Fruit fly (Drosophila melanogaster): ENCODE results near the gene CG7290.
A peak's percentile ranks its signal among the peaks of the same experiment; 100 is the strongest.

CG7290 gene

DNA sequence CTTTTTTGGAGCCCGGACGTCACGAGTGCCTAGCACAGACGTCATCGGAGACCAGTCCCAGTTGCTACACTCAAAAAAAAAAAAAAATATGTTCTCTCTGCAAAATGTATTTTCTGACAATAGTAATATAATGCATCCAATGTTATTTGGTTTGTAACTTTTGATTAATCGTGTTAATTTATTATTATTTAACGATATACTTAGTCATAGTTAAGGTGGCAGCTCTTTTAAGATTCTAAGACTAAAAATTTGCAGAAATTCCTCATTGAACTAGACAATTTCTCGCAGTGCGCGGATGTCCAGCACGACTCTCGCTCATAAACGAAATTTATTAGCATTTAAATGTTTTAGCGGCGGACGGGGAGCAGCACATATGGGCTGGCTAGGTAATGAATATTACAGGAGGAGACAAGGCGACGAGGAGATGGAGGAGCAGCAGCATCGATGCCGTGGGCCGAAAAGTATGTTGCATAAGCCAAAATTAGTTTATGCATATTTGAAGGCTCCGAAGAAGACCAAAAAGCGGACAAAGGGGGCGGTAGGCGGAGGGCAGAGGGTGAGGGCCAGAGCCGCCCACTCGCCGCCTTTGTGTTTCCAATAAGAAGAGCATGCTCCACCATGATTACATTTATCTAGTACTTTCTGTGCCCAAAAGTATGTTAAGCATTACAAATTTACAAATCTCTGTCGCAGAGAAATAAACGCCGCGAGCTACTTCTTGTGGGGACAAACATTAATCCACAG is 22.3 kb downstream of the CG7290 start (continued):
- TF ChIP-seq CG6854 (GFP tag; optimal IDR thresholded peaks at IDR 0.05) (no peak), Eip78C (GFP tag) (peak; percentile 89), CG8632 (GFP tag; optimal IDR thresholded peaks at IDR 0.05) (peak; percentile 68), topi (GFP tag; optimal IDR thresholded peaks at IDR 0.05) (peak; percentile 70), Sox14 (GFP tag; optimal IDR thresholded peaks at IDR 0.05) (peak; percentile 70), Eip93F (GFP tag; optimal IDR thresholded peaks at IDR 0.05) (no peak), salr (GFP tag; optimal IDR thresholded peaks at IDR 0.05) (peak in 1 of 2 experiments; percentile 88), pdm3 (GFP tag; optimal IDR thresholded peaks at IDR 0.05) (peak; percentile 80), CG32006 (GFP tag; optimal IDR thresholded peaks at IDR 0.05) (peak; percentile 87), Ets21C (GFP tag; optimal IDR thresholded peaks at IDR 0.05) (no peak), Lpt (GFP tag; optimal IDR thresholded peaks at IDR 0.05) (peak; percentile 37), OdsH (GFP tag; optimal IDR thresholded peaks at IDR 0.05) (peak; percentile 78), CG3919 (GFP tag; optimal IDR thresholded peaks at IDR 0.05) (peak; percentile 70), Hr39 (GFP tag; optimal IDR thresholded peaks at IDR 0.05) (peak; percentile 56), Smox (GFP tag; optimal IDR thresholded peaks at IDR 0.05) (peak; percentile 50), esn (GFP tag; optimal IDR thresholded peaks at IDR 0.05) (peak; percentile 69), CG15336 (GFP tag; IDR thresholded peaks at IDR 0.05) (peak; percentile 85), Met (GFP tag; optimal IDR thresholded peaks at IDR 0.05) (peak; percentile 71), CG1621 (tag; optimal IDR thresholded peaks at IDR 0.05) (peak; percentile 28)

DNA sequence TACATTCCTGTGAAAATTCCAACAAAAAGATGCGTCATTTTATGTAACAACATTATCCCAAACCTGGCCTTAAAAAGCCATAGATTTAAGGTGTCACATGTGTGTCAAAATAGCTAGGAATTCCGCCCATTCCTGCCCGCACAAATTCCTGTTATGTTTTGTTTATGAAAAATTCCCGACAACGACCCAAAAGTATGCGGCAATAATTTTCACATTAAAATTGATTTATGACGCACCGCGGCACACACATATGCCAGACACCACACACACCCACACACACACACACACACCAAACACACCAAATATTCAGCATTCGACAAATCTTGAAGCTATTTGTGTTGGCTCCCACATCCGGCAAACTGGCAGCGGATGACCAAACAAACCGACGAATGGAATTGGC is 23.0 kb downstream of the CG7290 start:
- no peak for TF ChIP-seq CG10669 (GFP tag; optimal IDR thresholded peaks at IDR 0.05)
- TF ChIP-seq net (GFP tag; optimal IDR thresholded peaks at IDR 0.05), result no peak

DNA sequence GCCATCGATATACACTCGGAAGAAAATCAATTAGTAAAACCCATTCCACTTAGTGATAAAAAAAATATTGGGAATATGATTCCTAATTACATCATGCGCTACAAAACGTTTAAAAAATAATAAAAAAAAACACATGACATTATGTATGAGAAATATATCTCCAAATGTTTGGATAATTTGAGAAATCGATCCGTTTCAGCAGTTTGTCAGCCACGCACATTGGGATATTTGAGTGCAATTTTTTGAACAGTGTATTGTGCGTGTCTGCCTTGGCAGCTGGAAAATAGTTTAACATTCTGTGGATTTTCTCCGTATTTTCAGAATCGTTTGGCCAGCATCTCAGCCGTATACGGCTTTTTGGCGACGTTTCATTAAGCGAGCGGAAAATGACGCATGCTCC is 27.7 kb downstream of the CG7290 start:
- TF ChIP-seq fd85E (GFP tag; optimal IDR thresholded peaks at IDR 0.05), result no peak
- TF ChIP-seq achi (GFP tag; optimal IDR thresholded peaks at IDR 0.05), result no peak
- TF ChIP-seq salr (GFP tag; optimal IDR thresholded peaks at IDR 0.05), result no peak
- no peak for TF ChIP-seq Sox14 (GFP tag; optimal IDR thresholded peaks at IDR 0.05)
- no peak for TF ChIP-seq cyc (GFP tag; optimal IDR thresholded peaks at IDR 0.05)
- TF ChIP-seq CG3919 (GFP tag; optimal IDR thresholded peaks at IDR 0.05), result no peak
- TF ChIP-seq ss (GFP tag; optimal IDR thresholded peaks at IDR 0.05), result no peak
- TF ChIP-seq CG11762 (GFP tag; optimal IDR thresholded peaks at IDR 0.05; ENCODE audit: insufficient read depth), result no peak
- no peak for TF ChIP-seq CG4318 (GFP tag; optimal IDR thresholded peaks at IDR 0.05)
- no peak for TF ChIP-seq CG34406 (GFP tag; optimal IDR thresholded peaks at IDR 0.05)
- no peak for TF ChIP-seq topi (GFP tag; optimal IDR thresholded peaks at IDR 0.05)
- TF ChIP-seq pdm3 (GFP tag; optimal IDR thresholded peaks at IDR 0.05), result no peak
- no peak for TF ChIP-seq acj6 (GFP tag; optimal IDR thresholded peaks at IDR 0.05)
- TF ChIP-seq esn (GFP tag; optimal IDR thresholded peaks at IDR 0.05), result no peak
- TF ChIP-seq fd59A (GFP tag; optimal IDR thresholded peaks at IDR 0.05), result no peak
- TF ChIP-seq CG10631 (GFP tag; optimal IDR thresholded peaks at IDR 0.05), result no peak

DNA sequence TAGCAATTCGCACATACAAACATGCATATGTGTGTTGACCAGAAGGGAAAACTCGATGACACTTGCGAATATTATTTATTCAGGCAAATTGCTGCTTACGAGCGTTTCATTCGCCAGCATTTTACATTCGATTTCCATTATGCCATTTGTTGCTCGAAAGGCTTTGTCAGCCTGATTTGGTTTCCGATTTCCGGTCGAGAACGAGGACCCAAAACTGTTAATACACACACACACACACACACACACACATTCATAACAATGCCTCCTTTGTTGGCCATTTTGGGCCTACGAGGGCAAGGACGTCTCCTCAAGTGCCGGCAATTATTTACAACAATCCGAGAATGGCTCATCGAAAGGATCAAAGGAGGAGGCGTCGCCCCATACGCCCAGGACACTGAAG is 28.1 kb downstream of the CG7290 start:
- TF ChIP-seq acj6 (GFP tag; optimal IDR thresholded peaks at IDR 0.05), result no peak
- TF ChIP-seq net (GFP tag; optimal IDR thresholded peaks at IDR 0.05), result no peak
- no peak for TF ChIP-seq Smox (GFP tag; optimal IDR thresholded peaks at IDR 0.05)
- TF ChIP-seq Hr4 (GFP tag; optimal IDR thresholded peaks at IDR 0.05), result no peak
- TF ChIP-seq topi (GFP tag; optimal IDR thresholded peaks at IDR 0.05), result no peak
- no peak for TF ChIP-seq Hr38 (GFP tag; optimal IDR thresholded peaks at IDR 0.05)
- TF ChIP-seq CG8119 (GFP tag; IDR thresholded peaks at IDR 0.05), result no peak
- no peak for TF ChIP-seq CG9139 (GFP tag; optimal IDR thresholded peaks at IDR 0.05)
- no peak for TF ChIP-seq dsx (GFP tag; optimal IDR thresholded peaks at IDR 0.05; ENCODE audit: poor library complexity, severe bottlenecking)
- no peak for TF ChIP-seq CG10631 (GFP tag; optimal IDR thresholded peaks at IDR 0.05)
- no peak for TF ChIP-seq Eip93F (GFP tag; optimal IDR thresholded peaks at IDR 0.05)
- TF ChIP-seq Eip75B (GFP tag; optimal IDR thresholded peaks at IDR 0.05), result no peak
- TF ChIP-seq fd85E (GFP tag; optimal IDR thresholded peaks at IDR 0.05), result no peak
- TF ChIP-seq CG11902 (GFP tag; optimal IDR thresholded peaks at IDR 0.05), result no peak
- TF ChIP-seq CG16779 (tag; optimal IDR thresholded peaks at IDR 0.05), result no peak
- TF ChIP-seq CG15336 (GFP tag; IDR thresholded peaks at IDR 0.05), result no peak
- TF ChIP-seq pdm3 (GFP tag; optimal IDR thresholded peaks at IDR 0.05), result no peak
- no peak for TF ChIP-seq eg (GFP tag; IDR thresholded peaks at IDR 0.05)

All from whole organism, prepupa.